Worm (Caenorhabditis elegans) whole organism, late embryonic: ENCODE results near the gene F13H10.1.

ENCODE experiments used
- C08G9.2 ChIP-seq: sonication (generic microtip); optimal IDR thresholded peaks from 2 replicates; lab custom pipeline; 2016; ENCODE audit warnings: mild to moderate bottlenecking, missing genetic modification characterization, moderate library complexity, missing compliant biosample characterization
- F13H6.1 ChIP-seq: sonication (generic microtip); optimal IDR thresholded peaks from 2 replicates; lab custom pipeline; 2016; ENCODE audit warnings: missing genetic modification characterization, missing compliant biosample characterization
- elt-4 ChIP-seq: sonication (generic microtip); optimal IDR thresholded peaks from 2 replicates; lab custom pipeline; 2016; ENCODE audit warnings: missing genetic modification characterization, missing compliant biosample characterization
- fkh-10 ChIP-seq: fragments of 150-350 bp; optimal IDR thresholded peaks from 2 replicates; lab custom pipeline; 2014; ENCODE audit warnings: missing biosample characterization, missing genetic modification reagents, missing genetic modification characterization
- pqm-1 ChIP-seq: sonication (generic microtip); optimal IDR thresholded peaks from 2 replicates; lab custom pipeline; 2016; ENCODE audit warnings: missing genetic modification characterization, missing compliant biosample characterization
- ztf-16 ChIP-seq: sonication (generic microtip); optimal IDR thresholded peaks from 2 replicates; lab custom pipeline; 2017; ENCODE audit warnings: missing genetic modification characterization, missing compliant biosample characterization

ce11 chrIV:11026648-11027047, 22.3 kb downstream of the F13H10.1 start:
- TF ChIP-seq fkh-10 (GFP tag; lab: Kevin White, UChicago) (no peak), elt-4 (tag; lab: Kevin White, UChicago) (no peak), C08G9.2 (tag; lab: Kevin White, UChicago) (no peak), ztf-16 (tag; lab: Kevin White, UChicago) (no peak), F13H6.1 (tag; lab: Kevin White, UChicago) (no peak), pqm-1 (tag; lab: Kevin White, UChicago) (no peak)
